Worm (Caenorhabditis elegans) whole organism, L1 larva: ENCODE measurements around the gene Y65A5A.1.

Experiments
- C04F5.9 ChIP-seq: sonication (generic microtip); optimal IDR thresholded peaks from 2 replicates; lab custom pipeline; 2016; ENCODE audit warnings: missing genetic modification characterization, missing compliant biosample characterization
- C16A3.4 ChIP-seq: fragments of 150-350 bp; optimal IDR thresholded peaks from 2 replicates; lab custom pipeline; 2014; ENCODE audit warnings: missing biosample characterization, missing genetic modification characterization
- C34B4.2 ChIP-seq: sonication (generic microtip); optimal IDR thresholded peaks from 2 replicates; lab custom pipeline; 2017; ENCODE audit warnings: mild to moderate bottlenecking, missing genetic modification characterization, missing compliant biosample characterization
- F16B12.6 ChIP-seq: fragments of 150-350 bp; optimal IDR thresholded peaks from 2 replicates; lab custom pipeline; 2014; ENCODE audit warnings: missing biosample characterization, missing genetic modification characterization
- alr-1 ChIP-seq: fragments of 200-800 bp; sonication (Bioruptor generic); optimal IDR thresholded peaks from 2 replicates; lab custom pipeline; 2018; ENCODE audit warnings: borderline replicate concordance, mild to moderate bottlenecking, missing genetic modification characterization, missing compliant biosample characterization
- blmp-1 ChIP-seq: fragments of 150-350 bp; optimal IDR thresholded peaks from 2 replicates; lab custom pipeline; 2014; ENCODE audit warnings: missing biosample characterization, missing genetic modification characterization
- ceh-63 ChIP-seq: fragments of 200-800 bp; sonication (Bioruptor generic); optimal IDR thresholded peaks from 2 replicates; lab custom pipeline; 2018; ENCODE audit warnings: mild to moderate bottlenecking, missing genetic modification characterization, missing compliant biosample characterization
- ceh-82 ChIP-seq, 3 experiments: fragments of 150-350 bp in 1 of 3; sonication (generic microtip) in 2 of 3; optimal IDR thresholded peaks; 2 replicates each; lab custom pipeline; 2014 to 2017; ENCODE audit warnings: missing biosample characterization in 3 of 3, missing genetic modification characterization in 3 of 3
- ceh-88 ChIP-seq: fragments of 200-800 bp; sonication (Bioruptor generic); IDR thresholded peaks from 2 replicates; pipeline ENCODE4 v1.3.6; 2022; ENCODE audit warnings: missing genetic modification characterization, missing compliant biosample characterization
- ces-1 ChIP-seq: fragments of 150-350 bp; optimal IDR thresholded peaks from 2 replicates; lab custom pipeline; 2014; ENCODE audit warnings: missing biosample characterization, missing genetic modification reagents, missing genetic modification characterization
- efl-1 ChIP-seq, 4 experiments: fragments of 150-350 bp; optimal IDR thresholded peaks in 3 of 4; peaks in 1 of 4; 1 replicate in 1 of 4; 2 replicates in 3 of 4; lab custom pipeline; 2014; ENCODE audit warnings: missing biosample characterization in 2 of 4, missing genetic modification characterization in 2 of 4, missing genetic modification reagents in 2 of 4
- efl-3 ChIP-seq: fragments of 200-800 bp; sonication (Bioruptor generic); optimal IDR thresholded peaks from 2 replicates; lab custom pipeline; 2018; ENCODE audit warnings: mild to moderate bottlenecking, missing genetic modification characterization, missing compliant biosample characterization
- egl-27 ChIP-seq, 2 experiments: fragments of 150-350 bp in 1 of 2; sonication (generic microtip); optimal IDR thresholded peaks; 3 replicates each; lab custom pipeline; 2017 to 2018; ENCODE audit warnings: missing biosample characterization in 2 of 2, missing genetic modification characterization in 2 of 2, missing genetic modification reagents in 2 of 2
- elt-2 ChIP-seq: sonication (generic microtip); optimal IDR thresholded peaks from 2 replicates; lab custom pipeline; 2016; ENCODE audit warnings: missing genetic modification characterization, mild to moderate bottlenecking, inconsistent platforms, missing compliant biosample characterization, missing genetic modification reagents
- elt-3 ChIP-seq, 6 experiments: fragments of 150-350 bp in 1 of 6; sonication (generic microtip); optimal IDR thresholded peaks; 2 replicates each; lab custom pipeline; 2017 to 2018; ENCODE audit warnings: missing biosample characterization in 6 of 6, missing genetic modification characterization in 6 of 6, inconsistent platforms in 1 of 6
- fkh-10 ChIP-seq: sonication (generic microtip); optimal IDR thresholded peaks from 2 replicates; lab custom pipeline; 2017; ENCODE audit warnings: missing biosample characterization, missing genetic modification reagents, missing genetic modification characterization
- fkh-4 ChIP-seq: sonication (generic microtip); optimal IDR thresholded peaks from 2 replicates; lab custom pipeline; 2016; ENCODE audit warnings: missing compliant biosample characterization, missing genetic modification characterization, borderline replicate concordance
- fos-1 ChIP-seq: fragments of 150-350 bp; optimal IDR thresholded peaks from 2 replicates; lab custom pipeline; 2014; ENCODE audit warnings: missing biosample characterization, missing genetic modification characterization
- hpl-2 ChIP-seq: fragments of 150-350 bp; optimal IDR thresholded peaks from 2 replicates; lab custom pipeline; 2014; ENCODE audit warnings: missing biosample characterization, missing genetic modification reagents, missing genetic modification characterization
- irx-1 ChIP-seq: sonication (generic microtip); optimal IDR thresholded peaks from 2 replicates; lab custom pipeline; 2016; ENCODE audit warnings: missing genetic modification characterization, missing compliant biosample characterization
- isw-1 ChIP-seq: fragments of 200-800 bp; sonication (Bioruptor generic); IDR thresholded peaks from 2 replicates; pipeline ENCODE4 v1.3.6; 2022; ENCODE audit warnings: missing genetic modification characterization, missing compliant biosample characterization
- lin-14 ChIP-seq: fragments of 200-800 bp; sonication (Bioruptor generic); optimal IDR thresholded peaks from 2 replicates; lab custom pipeline; 2018; ENCODE audit warnings: mild to moderate bottlenecking, missing genetic modification characterization, moderate library complexity, missing compliant biosample characterization
- lin-35 ChIP-seq, 2 experiments: fragments of 150-350 bp; optimal IDR thresholded peaks; 2 replicates each; lab custom pipeline; 2014; ENCODE audit warnings: missing biosample characterization in 2 of 2, missing genetic modification characterization in 2 of 2, missing genetic modification reagents in 2 of 2
- lir-3 ChIP-seq: sonication (generic microtip); optimal IDR thresholded peaks from 2 replicates; lab custom pipeline; 2016; ENCODE audit warnings: mild to moderate bottlenecking, missing genetic modification characterization, moderate library complexity, missing compliant biosample characterization; ENCODE audit not compliant: poor library complexity
- mab-9 ChIP-seq: fragments of 200-800 bp; sonication (Bioruptor generic); IDR thresholded peaks from 2 replicates; pipeline ENCODE4 v1.3.6; 2022; ENCODE audit warnings: missing genetic modification reagents, missing genetic modification characterization, missing compliant biosample characterization
- mdl-1 ChIP-seq, 2 experiments: fragments of 150-350 bp; optimal IDR thresholded peaks; 2 replicates each; lab custom pipeline; 2014 to 2017; ENCODE audit warnings: missing biosample characterization in 2 of 2, missing genetic modification characterization in 2 of 2, inconsistent platforms in 1 of 2
- mef-2 ChIP-seq: fragments of 150-350 bp; optimal IDR thresholded peaks from 2 replicates; lab custom pipeline; 2014; ENCODE audit warnings: missing biosample characterization, missing genetic modification characterization
- nhr-12 ChIP-seq: sonication (generic microtip); optimal IDR thresholded peaks from 2 replicates; lab custom pipeline; 2017; ENCODE audit warnings: missing biosample characterization, missing genetic modification characterization
- nhr-19 ChIP-seq: fragments of 200-800 bp; sonication (Bioruptor generic); conservative IDR thresholded peaks from 2 replicates; pipeline ENCODE4 v1.3.6; 2022; ENCODE audit warnings: missing genetic modification characterization, missing compliant biosample characterization
- nhr-20 ChIP-seq: sonication (generic microtip); optimal IDR thresholded peaks from 2 replicates; lab custom pipeline; 2016; ENCODE audit warnings: mild to moderate bottlenecking, missing genetic modification characterization, missing compliant biosample characterization
- nhr-237 ChIP-seq: fragments of 150-350 bp; optimal IDR thresholded peaks from 2 replicates; lab custom pipeline; 2014; ENCODE audit warnings: missing biosample characterization, missing genetic modification characterization
- nhr-47 ChIP-seq: sonication (generic microtip); optimal IDR thresholded peaks from 2 replicates; lab custom pipeline; 2016; ENCODE audit warnings: mild to moderate bottlenecking, missing genetic modification characterization, moderate library complexity, missing compliant biosample characterization
- nhr-71 ChIP-seq: sonication (generic microtip); optimal IDR thresholded peaks from 2 replicates; lab custom pipeline; 2016; ENCODE audit warnings: mild to moderate bottlenecking, missing genetic modification characterization, moderate library complexity, missing compliant biosample characterization
- nhr-76 ChIP-seq: sonication (generic microtip); optimal IDR thresholded peaks from 2 replicates; lab custom pipeline; 2017; ENCODE audit warnings: missing biosample characterization, missing genetic modification characterization
- nhr-84 ChIP-seq: sonication (generic microtip); optimal IDR thresholded peaks from 2 replicates; lab custom pipeline; 2017; ENCODE audit warnings: missing biosample characterization, missing genetic modification characterization
- nhr-90 ChIP-seq: sonication (generic microtip); optimal IDR thresholded peaks from 2 replicates; lab custom pipeline; 2016; ENCODE audit warnings: mild to moderate bottlenecking, missing genetic modification characterization, missing compliant biosample characterization; ENCODE audit not compliant: poor library complexity
- pag-3 ChIP-seq: sonication (generic microtip); optimal IDR thresholded peaks from 2 replicates; lab custom pipeline; 2017; ENCODE audit warnings: missing genetic modification characterization, mild to moderate bottlenecking, missing compliant biosample characterization, antibody characterized with exemption, borderline replicate concordance; ENCODE audit not compliant: insufficient read depth
- pqm-1 ChIP-seq: sonication (generic microtip); optimal IDR thresholded peaks from 3 replicates; lab custom pipeline; 2017; ENCODE audit warnings: missing biosample characterization, missing genetic modification characterization
- rnt-1 ChIP-seq: sonication (generic microtip); optimal IDR thresholded peaks from 2 replicates; lab custom pipeline; 2016; ENCODE audit warnings: mild to moderate bottlenecking, missing genetic modification characterization, moderate library complexity, missing compliant biosample characterization
- skn-1 ChIP-seq: fragments of 150-350 bp; optimal IDR thresholded peaks from 2 replicates; lab custom pipeline; 2014; ENCODE audit warnings: missing biosample characterization, missing genetic modification characterization
- snpc-4 ChIP-seq: fragments of 150-350 bp; optimal IDR thresholded peaks from 2 replicates; lab custom pipeline; 2014; ENCODE audit warnings: missing biosample characterization, missing genetic modification characterization
- snu-23 ChIP-seq: sonication (generic microtip); optimal IDR thresholded peaks from 2 replicates; lab custom pipeline; 2016; ENCODE audit warnings: missing genetic modification characterization, missing compliant biosample characterization
- sptf-1 ChIP-seq: fragments of 150-350 bp; optimal IDR thresholded peaks from 2 replicates; lab custom pipeline; 2014; ENCODE audit warnings: missing biosample characterization, missing genetic modification characterization
- unc-130 ChIP-seq: fragments of 150-350 bp; optimal IDR thresholded peaks from 2 replicates; lab custom pipeline; 2017; ENCODE audit warnings: missing biosample characterization, missing genetic modification characterization, inconsistent platforms
- unc-30 ChIP-seq: sonication (generic microtip); optimal IDR thresholded peaks from 2 replicates; lab custom pipeline; 2017; ENCODE audit warnings: missing biosample characterization, missing genetic modification characterization
- unc-62 ChIP-seq: fragments of 150-350 bp; optimal IDR thresholded peaks from 2 replicates; lab custom pipeline; 2014; ENCODE audit warnings: missing biosample characterization, missing genetic modification reagents, missing genetic modification characterization
- unc-98 ChIP-seq: fragments of 200-800 bp; sonication (Bioruptor generic); IDR thresholded peaks from 2 replicates; pipeline ENCODE4 v1.3.6; 2022; ENCODE audit warnings: missing genetic modification characterization, missing compliant biosample characterization
- vab-15 ChIP-seq: sonication (generic microtip); optimal IDR thresholded peaks from 2 replicates; lab custom pipeline; 2017; ENCODE audit warnings: missing genotype, mild to moderate bottlenecking, missing genetic modification characterization, missing compliant biosample characterization
- xbp-1 ChIP-seq: sonication (generic microtip); optimal IDR thresholded peaks from 2 replicates; lab custom pipeline; 2016; ENCODE audit warnings: missing genetic modification characterization, missing compliant biosample characterization
- zip-4 ChIP-seq: fragments of 200-800 bp; sonication (Bioruptor generic); optimal IDR thresholded peaks from 2 replicates; lab custom pipeline; 2018; ENCODE audit warnings: mild to moderate bottlenecking, missing genetic modification characterization, moderate library complexity, missing compliant biosample characterization
- ztf-11 ChIP-seq, 2 experiments: sonication (generic microtip); optimal IDR thresholded peaks; 2 replicates each; lab custom pipeline; 2016 to 2017; ENCODE audit warnings: missing genetic modification characterization in 2 of 2, missing biosample characterization in 1 of 2, missing compliant biosample characterization in 1 of 2
- ztf-4 ChIP-seq: fragments of 150-350 bp; optimal IDR thresholded peaks from 2 replicates; lab custom pipeline; 2014; ENCODE audit warnings: missing biosample characterization, missing genetic modification characterization

Y65A5A.1 gene

ce11 chrIV:16399017-16399416 is 609 bp downstream of the Y65A5A.1 start:
- no peak for TF ChIP-seq unc-62 (GFP tag; lab: Kevin White, UChicago)
- TF ChIP-seq isw-1 (GFP tag; lab: Robert Waterston, UW) = no peak
- peak; percentile 10 for TF ChIP-seq snpc-4 (tag; lab: Kevin White, UChicago)
- TF ChIP-seq fkh-10 (GFP tag; lab: Kevin White, UChicago) = peak; percentile 23
- peak; percentile 39 for TF ChIP-seq rnt-1 (tag; lab: Kevin White, UChicago)
- TF ChIP-seq ceh-82 (tag; optimal IDR thresholded peaks at IDR 0.05; lab: Kevin White, UChicago) = peak in 1 of 3 experiments; percentile 15
- no peak for TF ChIP-seq zip-4 (GFP tag; lab: Kevin White, UChicago)
- no peak for TF ChIP-seq irx-1 (tag; lab: Kevin White, UChicago)
- no peak for TF ChIP-seq lin-14 (GFP tag; lab: Kevin White, UChicago)
- TF ChIP-seq unc-98 (GFP tag; lab: Robert Waterston, UW) = no peak
- TF ChIP-seq ceh-63 (GFP tag; lab: Kevin White, UChicago) = no peak
- TF ChIP-seq pqm-1 (tag; lab: Kevin White, UChicago) = no peak
- no peak for TF ChIP-seq alr-1 (tag; lab: Kevin White, UChicago)
- peak; percentile 46 for TF ChIP-seq snu-23 (GFP tag; lab: Kevin White, UChicago)
- peak; percentile 49 for TF ChIP-seq nhr-20
- peak in 1 of 2 experiments; percentile 35 for TF ChIP-seq mdl-1 (tag; optimal IDR thresholded peaks at IDR 0.05; lab: Kevin White, UChicago)
- no peak for TF ChIP-seq blmp-1
- no peak for TF ChIP-seq elt-3 (tag; optimal IDR thresholded peaks at IDR 0.05; lab: Kevin White, UChicago)
- no peak for TF ChIP-seq fos-1 (tag; lab: Kevin White, UChicago)
- TF ChIP-seq fkh-4 (tag; lab: Kevin White, UChicago) = no peak
- no peak for TF ChIP-seq hpl-2 (GFP tag; lab: Kevin White, UChicago)
- TF ChIP-seq C16A3.4 (tag; lab: Kevin White, UChicago) = peak; percentile 2
- TF ChIP-seq C34B4.2 = no peak
- TF ChIP-seq C04F5.9 (tag; lab: Kevin White, UChicago) = no peak
- TF ChIP-seq lin-35 (GFP tag; optimal IDR thresholded peaks at IDR 0.05; lab: Kevin White, UChicago) = peak in 1 of 2 experiments; percentile 42
- no peak for TF ChIP-seq vab-15 (tag; lab: Kevin White, UChicago)
- TF ChIP-seq skn-1 (tag; lab: Kevin White, UChicago) = no peak
- no peak for TF ChIP-seq nhr-84 (tag; lab: Kevin White, UChicago)
- TF ChIP-seq xbp-1 (tag; lab: Kevin White, UChicago) = peak; percentile 24
- TF ChIP-seq mef-2 (tag; lab: Kevin White, UChicago) = no peak
- TF ChIP-seq nhr-47 (tag; lab: Kevin White, UChicago) = peak; percentile 50
- TF ChIP-seq nhr-90 (tag; lab: Kevin White, UChicago) = peak; percentile 25
- peak; percentile 28; the same call in 1 of the 2 replicates for TF ChIP-seq nhr-19 (GFP tag; lab: Robert Waterston, UW)
- TF ChIP-seq ces-1 (GFP tag; lab: Kevin White, UChicago) = no peak
- no peak for TF ChIP-seq egl-27 (tag; optimal IDR thresholded peaks at IDR 0.05; lab: Kevin White, UChicago)
- no peak for TF ChIP-seq pag-3 (tag; lab: Kevin White, UChicago)
- TF ChIP-seq elt-2 (tag; lab: Kevin White, UChicago) = peak; percentile 4
- TF ChIP-seq mab-9 = no peak
- TF ChIP-seq nhr-237 (tag; lab: Kevin White, UChicago) = no peak
- TF ChIP-seq lir-3 (tag; lab: Kevin White, UChicago) = peak; percentile 9
- no peak for TF ChIP-seq sptf-1
- no peak for TF ChIP-seq efl-3 (GFP tag; lab: Kevin White, UChicago)
- TF ChIP-seq nhr-12 (tag; lab: Kevin White, UChicago) = no peak
- peak in 1 of 2 experiments; percentile 10 for TF ChIP-seq efl-1 (optimal IDR thresholded peaks at IDR 0.05; lab: Kevin White, UChicago)
- TF ChIP-seq efl-1 (GFP tag; optimal IDR thresholded peaks at IDR 0.05 in 1 of 2; lab: Kevin White, UChicago) = no peak
- TF ChIP-seq unc-130 (tag; lab: Kevin White, UChicago) = no peak
- no peak for TF ChIP-seq F16B12.6 (tag; lab: Kevin White, UChicago)
- peak; percentile 27 for TF ChIP-seq nhr-71 (tag; lab: Kevin White, UChicago)
- TF ChIP-seq nhr-76 (tag; lab: Kevin White, UChicago) = no peak
- TF ChIP-seq ceh-88 (GFP tag; lab: Robert Waterston, UW) = no peak; the same call in 1 of the 2 replicates
- no peak for TF ChIP-seq unc-30 (tag; lab: Kevin White, UChicago)
- TF ChIP-seq ztf-11 (tag; optimal IDR thresholded peaks at IDR 0.05; lab: Kevin White, UChicago) = no peak
- TF ChIP-seq ztf-4 (tag; lab: Kevin White, UChicago) = no peak
